Fruit fly (Drosophila melanogaster): Measurements from ENCODE around the gene GlcAT-P.

The GlcAT-P gene

dm6 chr3L:11227708-11228107 lies 30.4 kb upstream of the GlcAT-P start:
- no peak for TF ChIP-seq topi (GFP tag; optimal IDR thresholded peaks at IDR 0.05)
- TF ChIP-seq CG1621 (tag; optimal IDR thresholded peaks at IDR 0.05): no peak

- TF ChIP-seq CG8119 (GFP tag; IDR thresholded peaks at IDR 0.05) (no peak), CG11294 (GFP tag; IDR thresholded peaks at IDR 0.05) (no peak), CG8632 (GFP tag; optimal IDR thresholded peaks at IDR 0.05) (no peak), Hr39 (GFP tag; optimal IDR thresholded peaks at IDR 0.05) (no peak), Sox14 (GFP tag; optimal IDR thresholded peaks at IDR 0.05) (no peak), Eip78C (GFP tag) (no peak), pdm3 (GFP tag; optimal IDR thresholded peaks at IDR 0.05) (no peak), CG16779 (tag; optimal IDR thresholded peaks at IDR 0.05) (no peak), Blimp-1 (GFP tag; optimal IDR thresholded peaks at IDR 0.05) (no peak), CG15336 (GFP tag; IDR thresholded peaks at IDR 0.05) (no peak), CG31627 (GFP tag; optimal IDR thresholded peaks at IDR 0.05) (no peak), CG1621 (tag; optimal IDR thresholded peaks at IDR 0.05) (no peak), Ets21C (GFP tag; optimal IDR thresholded peaks at IDR 0.05) (no peak), eg (GFP tag; IDR thresholded peaks at IDR 0.05) (no peak), CG7368 (GFP tag; optimal IDR thresholded peaks at IDR 0.05) (no peak), ss (GFP tag; optimal IDR thresholded peaks at IDR 0.05) (no peak), salr (GFP tag; optimal IDR thresholded peaks at IDR 0.05) (no peak), Hr38 (GFP tag; optimal IDR thresholded peaks at IDR 0.05) (no peak), Ets96B (tag; optimal IDR thresholded peaks at IDR 0.05) (no peak), Eip75B (GFP tag; optimal IDR thresholded peaks at IDR 0.05) (no peak)
Measured at dm6 chr3L:11224651-11225050, 27.3 kb upstream of the GlcAT-P start.

- TF ChIP-seq CG31627 (GFP tag; optimal IDR thresholded peaks at IDR 0.05): no peak
- TF ChIP-seq topi (GFP tag; optimal IDR thresholded peaks at IDR 0.05): no peak
- no peak for TF ChIP-seq fkh (GFP tag; optimal IDR thresholded peaks at IDR 0.05)
- peak; percentile 13 for TF ChIP-seq CG6854 (GFP tag; optimal IDR thresholded peaks at IDR 0.05)
- TF ChIP-seq Hr38 (GFP tag; optimal IDR thresholded peaks at IDR 0.05): no peak
- no peak for TF ChIP-seq fd59A (GFP tag; optimal IDR thresholded peaks at IDR 0.05)
- TF ChIP-seq CG8119 (GFP tag; IDR thresholded peaks at IDR 0.05): no peak
- no peak for TF ChIP-seq Sox14 (GFP tag; optimal IDR thresholded peaks at IDR 0.05)
- no peak for TF ChIP-seq CG3919 (GFP tag; optimal IDR thresholded peaks at IDR 0.05)
- no peak for TF ChIP-seq CG32006 (GFP tag; optimal IDR thresholded peaks at IDR 0.05)
- TF ChIP-seq cyc (GFP tag; optimal IDR thresholded peaks at IDR 0.05): no peak
- TF ChIP-seq vri (GFP tag; optimal IDR thresholded peaks at IDR 0.05): peak; percentile 94
- TF ChIP-seq Eip93F (GFP tag; optimal IDR thresholded peaks at IDR 0.05): peak; percentile 56
- TF ChIP-seq ss (GFP tag; optimal IDR thresholded peaks at IDR 0.05): no peak
Measured at dm6 chr3L:11218892-11219291, 21.6 kb upstream of the GlcAT-P start.

dm6 chr3L:11217893-11218292 lies 20.6 kb upstream of the GlcAT-P start:
- TF ChIP-seq acj6 (GFP tag; optimal IDR thresholded peaks at IDR 0.05): peak; percentile 19
- peak; percentile 22 for TF ChIP-seq CG8632 (GFP tag; optimal IDR thresholded peaks at IDR 0.05)
- no peak for TF ChIP-seq Eip93F (GFP tag; optimal IDR thresholded peaks at IDR 0.05)
- TF ChIP-seq Hr4 (GFP tag; optimal IDR thresholded peaks at IDR 0.05): peak; percentile 11
- TF ChIP-seq CG6854 (GFP tag; optimal IDR thresholded peaks at IDR 0.05): no peak
- TF ChIP-seq CG8319 (GFP tag; optimal IDR thresholded peaks at IDR 0.05): no peak
- peak; percentile 30 for TF ChIP-seq CG32006 (GFP tag; optimal IDR thresholded peaks at IDR 0.05)
- TF ChIP-seq CG15336 (GFP tag; IDR thresholded peaks at IDR 0.05): 0 out of 2 replicates have a peak, but pooled peaks have one; percentile 33
- peak; percentile 36 for TF ChIP-seq CG31627 (GFP tag; optimal IDR thresholded peaks at IDR 0.05)
- peak; percentile 40 for TF ChIP-seq CG6276 (GFP tag; optimal IDR thresholded peaks at IDR 0.05)
- no peak for TF ChIP-seq CG11762 (GFP tag; optimal IDR thresholded peaks at IDR 0.05; ENCODE audit: insufficient read depth)
- TF ChIP-seq pdm3 (GFP tag; optimal IDR thresholded peaks at IDR 0.05): peak; percentile 28
- peak; percentile 56 for TF ChIP-seq Eip78C (GFP tag)
- no peak for TF ChIP-seq topi (GFP tag; optimal IDR thresholded peaks at IDR 0.05)
- TF ChIP-seq dsx (GFP tag; optimal IDR thresholded peaks at IDR 0.05; ENCODE audit: poor library complexity, severe bottlenecking): no peak

Measured in whole organism, prepupa.